Worm (Caenorhabditis elegans): ENCODE measurements around the gene cyp-13A2.

DNA sequence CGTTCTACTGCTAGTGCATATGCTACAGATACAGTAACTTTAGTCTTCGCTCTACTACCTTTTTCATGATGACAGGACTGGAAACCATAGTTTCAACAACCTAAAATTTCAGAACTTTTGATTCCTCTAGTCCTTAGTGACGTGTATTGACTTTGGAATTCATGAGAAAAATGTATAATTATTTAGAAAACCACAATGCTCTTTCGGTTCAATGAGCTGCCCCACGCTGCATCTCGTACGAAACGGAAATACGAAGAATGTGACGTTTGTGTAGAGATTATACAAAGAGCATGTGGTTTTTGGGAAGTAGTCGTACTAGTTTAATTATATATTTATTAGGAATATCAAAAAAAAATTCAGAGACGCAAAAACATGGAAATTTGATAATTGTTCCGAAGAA is 8.9 kb downstream of the cyp-13A2 start:
- TF ChIP-seq mdl-1 (tag; optimal IDR thresholded peaks at IDR 0.05): no peak
- TF ChIP-seq nhr-237 (tag; optimal IDR thresholded peaks at IDR 0.05): no peak
